Fruit fly (Drosophila melanogaster) whole organism: Measurements from ENCODE around the gene CG12104.

Experiments
- CG8478 ChIP-seq: fragments of >200 bp; optimal IDR thresholded peaks from 2 replicates; lab custom pipeline; 2018; ENCODE audit warnings: inconsistent platforms
- pan ChIP-seq: fragments of >200 bp; optimal IDR thresholded peaks from 2 replicates; lab custom pipeline; 2017
- usp ChIP-seq: fragments of >200 bp; optimal IDR thresholded peaks from 2 replicates; lab custom pipeline; 2017; ENCODE audit warnings: missing biosample characterization, missing genetic modification characterization, mixed read lengths

DNA sequence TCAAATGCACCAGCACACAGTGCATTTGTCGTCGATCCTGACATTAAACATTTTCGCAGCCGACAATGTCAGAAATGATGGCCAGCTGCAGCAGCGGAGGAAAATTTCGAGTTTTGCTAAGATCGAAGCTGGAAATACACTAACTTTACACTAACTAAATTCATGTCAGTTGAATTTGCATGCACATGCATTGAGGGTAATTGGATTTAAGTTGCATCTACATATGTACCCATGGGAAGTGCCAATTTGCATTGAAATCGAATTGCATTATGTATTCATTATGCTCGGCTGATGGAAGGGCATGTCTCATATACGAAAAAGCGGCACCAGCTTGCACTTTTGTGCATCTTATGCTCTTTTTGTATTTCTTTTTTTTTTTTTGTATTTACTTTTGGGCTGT, 17.7 kb downstream of the CG12104 start:
- no peak for TF ChIP-seq pan (lab: Kevin White, UChicago)
- no peak for TF ChIP-seq CG8478 (lab: Kevin White, UChicago)
- TF ChIP-seq usp (GFP tag; lab: Kevin White, UChicago), result no peak
